Worm (Caenorhabditis elegans) whole organism, early embryonic: Measurements from ENCODE around the gene C06A1.6.

Experiments used
- B0310.2 ChIP-seq: sonication (generic microtip); optimal IDR thresholded peaks from 2 replicates; lab custom pipeline; 2016; ENCODE audit warnings: mild to moderate bottlenecking, missing genetic modification characterization, missing compliant biosample characterization
- F13C5.2 ChIP-seq: sonication (generic microtip); optimal IDR thresholded peaks from 2 replicates; lab custom pipeline; 2017; ENCODE audit warnings: mild to moderate bottlenecking, missing genetic modification characterization, inconsistent platforms, missing compliant biosample characterization
- aly-1 ChIP-seq: sonication (generic microtip); optimal IDR thresholded peaks from 2 replicates; lab custom pipeline; 2016; ENCODE audit warnings: missing genetic modification characterization, missing compliant biosample characterization
- ama-1 ChIP-seq: fragments of 150-350 bp; optimal IDR thresholded peaks from 2 replicates; lab custom pipeline; 2014
- ceh-13 ChIP-seq: fragments of 200-800 bp; sonication (Bioruptor generic); optimal IDR thresholded peaks from 2 replicates; lab custom pipeline; 2018; ENCODE audit warnings: mild to moderate bottlenecking, missing genetic modification characterization, missing compliant biosample characterization
- ceh-36 ChIP-seq: sonication (generic microtip); optimal IDR thresholded peaks from 2 replicates; lab custom pipeline; 2016; ENCODE audit warnings: missing genetic modification characterization, inconsistent platforms, missing compliant biosample characterization
- ets-7 ChIP-seq: sonication (generic microtip); optimal IDR thresholded peaks from 2 replicates; lab custom pipeline; 2016; ENCODE audit warnings: missing genotype, missing genetic modification characterization, missing compliant biosample characterization
- flt-1 ChIP-seq: fragments of 200-800 bp; sonication (Bioruptor generic); IDR thresholded peaks from 2 replicates; pipeline ENCODE4 v1.3.6; 2022; ENCODE audit warnings: missing genetic modification characterization, missing compliant biosample characterization
- hmbx-1 ChIP-seq: sonication (generic microtip); optimal IDR thresholded peaks from 2 replicates; lab custom pipeline; 2016; ENCODE audit warnings: mild to moderate bottlenecking, missing genetic modification characterization, missing compliant biosample characterization
- hmg-4 ChIP-seq: fragments of 200-800 bp; sonication (Bioruptor generic); optimal IDR thresholded peaks from 2 replicates; lab custom pipeline; 2018; ENCODE audit warnings: mild to moderate bottlenecking, missing genetic modification characterization, missing compliant biosample characterization
- hnd-1 ChIP-seq: sonication (generic microtip); optimal IDR thresholded peaks from 2 replicates; lab custom pipeline; 2016; ENCODE audit warnings: missing genetic modification characterization, missing compliant biosample characterization
- pes-1 ChIP-seq: fragments of 200-800 bp; sonication (Bioruptor generic); IDR thresholded peaks from 2 replicates; pipeline ENCODE4 v1.3.6; 2022; ENCODE audit warnings: missing genetic modification reagents, missing genetic modification characterization, missing compliant biosample characterization
- scrt-1 ChIP-seq: fragments of 200-800 bp; sonication (Bioruptor generic); IDR thresholded peaks from 2 replicates; pipeline ENCODE4 v1.3.6; 2022; ENCODE audit warnings: missing genetic modification characterization, missing compliant biosample characterization
- sea-1 ChIP-seq: fragments of 200-800 bp; sonication (Bioruptor generic); conservative IDR thresholded peaks from 2 replicates; pipeline ENCODE4 v1.3.6; 2022; ENCODE audit warnings: missing genetic modification characterization, missing compliant biosample characterization
- tbx-11 ChIP-seq: fragments of 200-800 bp; sonication (Bioruptor generic); IDR thresholded peaks from 2 replicates; pipeline ENCODE4 v1.3.6; 2022; ENCODE audit warnings: missing genetic modification characterization, missing compliant biosample characterization
- tbx-37 ChIP-seq: fragments of 200-800 bp; sonication (Bioruptor generic); conservative IDR thresholded peaks from 2 replicates; pipeline ENCODE4 v1.3.6; 2022; ENCODE audit warnings: missing genetic modification reagents, missing genetic modification characterization, missing compliant biosample characterization
- tra-4 ChIP-seq: sonication (generic microtip); optimal IDR thresholded peaks from 2 replicates; lab custom pipeline; 2017; ENCODE audit warnings: missing genetic modification characterization, missing compliant biosample characterization

Gene C06A1.6

ce11 chrII:10551985-10552736 is 12.3 kb downstream of the C06A1.6 start:
- TF ChIP-seq sea-1 (GFP tag; lab: Robert Waterston, UW): no peak
- no peak for TF ChIP-seq hnd-1 (tag; lab: Kevin White, UChicago)
- no peak for TF ChIP-seq ets-7 (tag; lab: Kevin White, UChicago)
- TF ChIP-seq ama-1 (lab: Kevin White, UChicago): no peak
- TF ChIP-seq aly-1 (tag; lab: Kevin White, UChicago): no peak
- no peak for TF ChIP-seq pes-1
- no peak for TF ChIP-seq F13C5.2
- no peak for TF ChIP-seq tra-4 (tag; lab: Kevin White, UChicago)
- no peak for TF ChIP-seq ceh-36 (tag; lab: Kevin White, UChicago)
- no peak for TF ChIP-seq B0310.2
- TF ChIP-seq flt-1: no peak
- TF ChIP-seq ceh-13 (GFP tag; lab: Kevin White, UChicago): no peak
- no peak for TF ChIP-seq tbx-11 (GFP tag; lab: Robert Waterston, UW)
- TF ChIP-seq tbx-37: no peak

ce11 chrII:10550872-10551647 is 13.4 kb downstream of the C06A1.6 start:
- TF ChIP-seq aly-1 (tag; lab: Kevin White, UChicago): no peak
- TF ChIP-seq hnd-1 (tag; lab: Kevin White, UChicago): no peak
- TF ChIP-seq sea-1 (GFP tag; lab: Robert Waterston, UW): no peak

DNA sequence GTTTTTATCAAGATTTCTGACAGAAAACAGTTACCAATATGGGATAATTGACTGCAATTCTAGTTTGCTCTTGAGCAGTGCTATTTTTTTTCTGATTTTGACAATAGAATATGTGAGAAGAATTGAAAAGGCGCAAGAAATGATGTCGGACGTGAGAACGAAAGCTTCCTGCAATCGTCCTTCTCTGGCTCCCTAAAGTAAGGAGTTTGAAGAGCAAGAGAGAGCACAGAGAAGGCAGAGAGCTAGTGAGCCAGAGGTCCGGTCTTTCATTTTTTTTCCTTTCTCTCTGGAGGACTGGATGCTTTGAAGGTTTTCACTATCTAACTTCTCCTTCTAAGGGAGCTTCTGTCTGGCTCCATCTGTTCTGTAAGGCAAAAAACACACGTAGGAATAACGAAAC is 14.3 kb downstream of the C06A1.6 start:
- TF ChIP-seq ama-1 (lab: Kevin White, UChicago) (no peak), flt-1 (no peak), ceh-13 (GFP tag; lab: Kevin White, UChicago) (no peak), sea-1 (GFP tag; lab: Robert Waterston, UW) (no peak), B0310.2 (no peak), tbx-37 (no peak), hmbx-1 (tag; lab: Kevin White, UChicago) (no peak), tra-4 (tag; lab: Kevin White, UChicago) (no peak), ets-7 (tag; lab: Kevin White, UChicago) (no peak), tbx-11 (GFP tag; lab: Robert Waterston, UW) (no peak)

ce11 chrII:10548778-10549671 is 15.5 kb downstream of the C06A1.6 start:
- peak; percentile 61 for TF ChIP-seq hmg-4 (GFP tag; lab: Kevin White, UChicago)
- no peak for TF ChIP-seq ets-7 (tag; lab: Kevin White, UChicago)
- peak; percentile 54 for TF ChIP-seq flt-1
- TF ChIP-seq tbx-37: no peak
- TF ChIP-seq pes-1: no peak
- no peak for TF ChIP-seq sea-1 (GFP tag; lab: Robert Waterston, UW)
- peak; percentile 59; the same call in 1 of the 2 replicates for TF ChIP-seq scrt-1
- TF ChIP-seq B0310.2: no peak
- TF ChIP-seq ceh-13 (GFP tag; lab: Kevin White, UChicago): no peak
- TF ChIP-seq F13C5.2: peak; percentile 56
- TF ChIP-seq ama-1 (lab: Kevin White, UChicago): peak; percentile 28
- no peak for TF ChIP-seq tra-4 (tag; lab: Kevin White, UChicago)
- no peak for TF ChIP-seq hnd-1 (tag; lab: Kevin White, UChicago)

DNA sequence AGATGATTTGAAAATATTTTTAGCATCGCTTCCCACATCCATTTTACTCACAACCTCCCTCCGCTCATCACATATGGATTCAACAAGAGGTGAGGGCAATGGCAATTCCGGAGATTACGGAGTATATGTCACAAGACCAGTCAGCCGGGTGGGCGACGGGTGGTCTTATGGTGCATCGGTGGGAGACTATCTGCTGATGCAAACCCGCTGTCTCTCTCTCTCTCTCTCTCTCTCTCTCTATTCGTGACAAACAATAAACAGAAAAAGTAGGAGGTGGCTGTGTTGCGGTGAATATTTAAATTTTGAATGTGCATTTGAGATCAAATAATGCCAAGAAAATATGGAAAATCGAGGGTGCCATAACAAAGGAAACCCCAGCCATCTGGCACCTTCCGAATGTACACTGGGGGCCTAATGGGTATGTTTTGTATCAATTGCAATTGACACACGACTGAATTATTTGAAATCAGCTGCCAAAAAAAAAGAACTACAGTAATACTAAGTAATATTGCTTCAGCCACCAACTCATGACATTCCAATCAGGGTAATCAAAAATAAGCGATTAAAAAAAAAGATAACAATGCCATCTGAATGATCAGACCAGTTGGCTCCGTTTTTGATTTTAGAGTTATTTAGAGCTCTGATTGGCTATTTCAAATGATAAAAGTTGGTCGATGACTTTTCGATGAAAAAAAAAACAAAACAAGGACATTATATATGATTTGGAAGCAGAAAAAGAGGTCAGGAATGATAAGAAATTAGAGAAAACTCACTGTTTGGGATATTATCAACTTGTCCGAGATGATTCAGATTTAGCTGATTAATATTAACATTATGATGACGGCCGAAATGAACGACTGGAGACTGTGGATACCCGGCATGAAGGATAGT is 16.4 kb downstream of the C06A1.6 start:
- TF ChIP-seq ama-1 (lab: Kevin White, UChicago): peak; percentile 0
- TF ChIP-seq F13C5.2: no peak
- TF ChIP-seq pes-1: no peak
- TF ChIP-seq tbx-11 (GFP tag; lab: Robert Waterston, UW): no peak
- no peak for TF ChIP-seq tra-4 (tag; lab: Kevin White, UChicago)
- TF ChIP-seq aly-1 (tag; lab: Kevin White, UChicago): no peak
- peak; percentile 40 for TF ChIP-seq hmg-4 (GFP tag; lab: Kevin White, UChicago)

DNA sequence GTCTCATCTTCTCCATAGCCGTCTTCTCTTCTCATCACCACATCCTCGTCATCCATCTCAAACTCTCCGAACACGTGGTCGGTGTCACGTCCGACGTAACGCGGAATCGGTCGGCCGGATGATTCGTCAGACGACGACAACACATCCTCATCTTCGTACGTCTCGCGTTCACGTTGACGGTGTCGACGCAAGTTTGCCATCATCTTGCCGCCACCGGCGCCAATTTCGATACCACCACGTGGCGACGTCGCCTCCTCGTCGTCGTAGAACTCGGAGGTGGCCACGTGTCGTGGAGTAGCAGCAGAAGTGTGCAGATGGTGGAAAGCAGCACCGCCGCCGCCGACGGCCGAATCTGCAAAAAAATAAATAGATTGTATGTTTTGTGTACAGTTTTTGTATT is 17.2 kb downstream of the C06A1.6 start:
- TF ChIP-seq flt-1 (no peak), aly-1 (tag; lab: Kevin White, UChicago) (peak; percentile 43), pes-1 (no peak), ama-1 (lab: Kevin White, UChicago) (no peak), tbx-11 (GFP tag; lab: Robert Waterston, UW) (no peak), sea-1 (GFP tag; lab: Robert Waterston, UW) (0 out of 2 replicates have a peak, but pooled peaks have one; percentile 19), tra-4 (tag; lab: Kevin White, UChicago) (no peak)
